Worm (Caenorhabditis elegans) whole organism, L3 larva: ENCODE data around the gene htas-1.
A peak's percentile ranks its signal among the peaks of the same experiment; 100 is the strongest.

Experiments
- daf-12 ChIP-seq: fragments of 150-350 bp; optimal IDR thresholded peaks from 2 replicates; lab custom pipeline; 2014; ENCODE audit warnings: missing biosample characterization, missing genetic modification reagents, missing genetic modification characterization
- egl-27 ChIP-seq: sonication (generic microtip); optimal IDR thresholded peaks from 4 replicates; lab custom pipeline; 2017; ENCODE audit warnings: missing biosample characterization, missing genetic modification reagents, missing genetic modification characterization
- lin-39 ChIP-seq: fragments of 150-350 bp; optimal IDR thresholded peaks from 2 replicates; lab custom pipeline; 2018; ENCODE audit warnings: missing biosample characterization, missing genetic modification reagents, missing genetic modification characterization
- pqm-1 ChIP-seq: fragments of 150-350 bp; optimal IDR thresholded peaks from 2 replicates; lab custom pipeline; 2017; ENCODE audit warnings: missing biosample characterization, missing genetic modification characterization, inconsistent platforms

- peak; percentile 96 for TF ChIP-seq pqm-1
- TF ChIP-seq lin-39 (tag; lab: Kevin White, UChicago): no peak
- TF ChIP-seq daf-12 (tag; lab: Kevin White, UChicago): no peak
- no peak for TF ChIP-seq egl-27 (tag; lab: Kevin White, UChicago)
Measured at ce11 chrIV:9676535-9676934, 6.8 kb downstream of the htas-1 start.
